Fruit fly (Drosophila melanogaster) whole organism, embryonic: ENCODE measurements around the gene CG42395.

ENCODE experiments used
- Abd-B ChIP-seq: fragments of 200-800 bp; sonication (Bioruptor generic); optimal IDR thresholded peaks from 2 replicates; lab custom pipeline; 2018; ENCODE audit warnings: missing biosample characterization, mild to moderate bottlenecking, missing genetic modification characterization, moderate library complexity
- Blimp-1 ChIP-seq: fragments of 200-800 bp; sonication (Bioruptor generic); optimal IDR thresholded peaks from 3 replicates; lab custom pipeline; 2018; ENCODE audit warnings: missing biosample characterization, missing genetic modification characterization, mild to moderate bottlenecking, moderate library complexity, missing genetic modification reagents
- CG11247 ChIP-seq: fragments of 200-800 bp; sonication (Bioruptor generic); IDR thresholded peaks from 2 replicates; pipeline ENCODE4 v1.3.6; 2022; ENCODE audit warnings: missing biosample characterization, missing genetic modification characterization
- CG12299 ChIP-seq: fragments of 200-800 bp; sonication (Bioruptor generic); optimal IDR thresholded peaks from 2 replicates; lab custom pipeline; 2018; ENCODE audit warnings: missing biosample characterization, mild to moderate bottlenecking, missing genetic modification characterization
- CG12659 ChIP-seq: fragments of 200-800 bp; sonication (Bioruptor generic); optimal IDR thresholded peaks from 3 replicates; lab custom pipeline; 2017; ENCODE audit warnings: mild to moderate bottlenecking, missing biosample characterization, missing genetic modification reagents, missing genetic modification characterization
- CG1647 ChIP-seq: fragments of 200-800 bp; sonication (Bioruptor generic); optimal IDR thresholded peaks from 3 replicates; lab custom pipeline; 2016; ENCODE audit warnings: missing biosample characterization, missing genetic modification characterization
- CG17385 ChIP-seq: fragments of 200-800 bp; sonication (Bioruptor generic); optimal IDR thresholded peaks from 3 replicates; lab custom pipeline; 2018; ENCODE audit warnings: missing biosample characterization, mild to moderate bottlenecking, missing genetic modification characterization
- CG17912 ChIP-seq: fragments of 200-800 bp; sonication (Bioruptor generic); optimal IDR thresholded peaks from 2 replicates; lab custom pipeline; 2018; ENCODE audit warnings: missing biosample characterization, mild to moderate bottlenecking, missing genetic modification characterization
- CG32532 ChIP-seq: fragments of 200-800 bp; sonication (Bioruptor generic); IDR thresholded peaks from 2 replicates; pipeline ENCODE4 v1.3.6; 2022; ENCODE audit warnings: missing biosample characterization, missing genetic modification characterization
- CG32767 ChIP-seq: fragments of 200-800 bp; sonication (Bioruptor generic); IDR thresholded peaks from 2 replicates; pipeline ENCODE4 v1.3.6; 2022; ENCODE audit warnings: missing biosample characterization, missing genetic modification characterization
- CG34376 ChIP-seq: fragments of 200-800 bp; sonication (Bioruptor generic); optimal IDR thresholded peaks from 2 replicates; lab custom pipeline; 2018; ENCODE audit warnings: missing biosample characterization, mild to moderate bottlenecking, missing genetic modification characterization
- CG5180 ChIP-seq: fragments of 200-800 bp; sonication (Bioruptor generic); optimal IDR thresholded peaks from 3 replicates; lab custom pipeline; 2017; ENCODE audit warnings: missing biosample characterization, missing genetic modification characterization, mild to moderate bottlenecking, moderate library complexity, missing genetic modification reagents
- CG6813 ChIP-seq: fragments of 200-800 bp; sonication (Bioruptor generic); optimal IDR thresholded peaks from 2 replicates; lab custom pipeline; 2017; ENCODE audit warnings: missing biosample characterization, missing genetic modification characterization, mild to moderate bottlenecking, moderate library complexity, missing genetic modification reagents
- CG7839 ChIP-seq: fragments of 200-800 bp; sonication (Bioruptor generic); optimal IDR thresholded peaks from 3 replicates; lab custom pipeline; 2018; ENCODE audit warnings: missing biosample characterization, mild to moderate bottlenecking, missing genetic modification characterization, moderate library complexity
- CG8290 ChIP-seq, 3 experiments: fragments of 200-800 bp; sonication (Bioruptor generic); optimal IDR thresholded peaks; 2 replicates each; lab custom pipeline; 2016 to 2019; ENCODE audit warnings: missing biosample characterization in 3 of 3, missing genetic modification characterization in 3 of 3, mild to moderate bottlenecking in 2 of 3, moderate library complexity in 1 of 3
- CG9437 ChIP-seq: fragments of 200-800 bp; sonication (Bioruptor generic); optimal IDR thresholded peaks from 2 replicates; lab custom pipeline; 2018; ENCODE audit warnings: missing biosample characterization, mild to moderate bottlenecking, missing genetic modification characterization
- CG9932 ChIP-seq: fragments of 200-800 bp; sonication (Bioruptor generic); IDR thresholded peaks from 2 replicates; pipeline ENCODE4 v1.3.6; 2022; ENCODE audit warnings: missing biosample characterization, missing genetic modification characterization
- CHES-1-like ChIP-seq: fragments of 200-800 bp; sonication (Bioruptor generic); optimal IDR thresholded peaks from 2 replicates; lab custom pipeline; 2016; ENCODE audit warnings: missing biosample characterization, missing genetic modification characterization
- CoRest ChIP-seq: fragments of 200-800 bp; sonication (Bioruptor generic); optimal IDR thresholded peaks from 3 replicates; lab custom pipeline; 2018; ENCODE audit warnings: missing biosample characterization, mild to moderate bottlenecking, missing genetic modification characterization, moderate library complexity
- Drgx ChIP-seq: fragments of 200-800 bp; sonication (Bioruptor generic); IDR thresholded peaks from 2 replicates; pipeline ENCODE4 v1.3.6; 2022; ENCODE audit warnings: missing biosample characterization, missing genetic modification characterization
- Hr78 ChIP-seq, 2 experiments: fragments of 200-800 bp in 1 of 2; fragments of >200 bp in 1 of 2; sonication (Bioruptor generic) in 1 of 2; optimal IDR thresholded peaks; 2 replicates each; lab custom pipeline; 2017 to 2019; ENCODE audit warnings: missing biosample characterization in 2 of 2, missing genetic modification characterization in 2 of 2, mild to moderate bottlenecking in 1 of 2, moderate library complexity in 1 of 2
- Max ChIP-seq: fragments of 200-800 bp; sonication (Bioruptor generic); optimal IDR thresholded peaks from 2 replicates; lab custom pipeline; 2016; ENCODE audit warnings: missing biosample characterization, mild to moderate bottlenecking, missing genetic modification characterization
- Med ChIP-seq: fragments of 200-800 bp; sonication (Bioruptor generic); peaks from one replicate; lab custom pipeline; 2016; ENCODE audit warnings: missing biosample characterization, missing genetic modification characterization, mild to moderate bottlenecking, inconsistent platforms, moderate library complexity
- Optix ChIP-seq: fragments of 200-800 bp; sonication (Bioruptor generic); IDR thresholded peaks from 3 replicates; pipeline ENCODE4 v1.3.6; 2022; ENCODE audit warnings: missing biosample characterization, missing genetic modification characterization
- Sox102F ChIP-seq: fragments of 200-800 bp; sonication (Bioruptor generic); optimal IDR thresholded peaks from 2 replicates; lab custom pipeline; 2018; ENCODE audit warnings: missing biosample characterization, mild to moderate bottlenecking, missing genetic modification characterization, moderate library complexity
- Taf1 ChIP-seq: fragments of 200-800 bp; sonication (Bioruptor generic); IDR thresholded peaks from 2 replicates; pipeline ENCODE4 v1.3.6; 2022; ENCODE audit warnings: missing biosample characterization, missing genetic modification characterization
- bcd ChIP-seq: fragments of 200-800 bp; sonication (Bioruptor generic); optimal IDR thresholded peaks from 2 replicates; lab custom pipeline; 2017; ENCODE audit warnings: missing biosample characterization, mild to moderate bottlenecking, missing genetic modification characterization
- br ChIP-seq: fragments of >200 bp; optimal IDR thresholded peaks from 2 replicates; lab custom pipeline; 2017
- cg ChIP-seq: fragments of 200-800 bp; sonication (Bioruptor generic); optimal IDR thresholded peaks from 3 replicates; lab custom pipeline; 2019; ENCODE audit warnings: missing biosample characterization, mild to moderate bottlenecking, missing genetic modification characterization, moderate library complexity
- chinmo ChIP-seq: fragments of 200-800 bp; sonication (Bioruptor generic); IDR thresholded peaks from 4 replicates; pipeline ENCODE4 v1.3.6; 2022; ENCODE audit warnings: missing biosample characterization, missing genetic modification characterization; ENCODE audit not compliant: partially characterized antibody
- chm ChIP-seq: fragments of 200-800 bp; sonication (Bioruptor generic); IDR thresholded peaks from 2 replicates; pipeline ENCODE4 v1.3.6; 2022; ENCODE audit warnings: missing biosample characterization, missing genetic modification characterization
- cwo ChIP-seq: fragments of 200-800 bp; sonication (Bioruptor generic); optimal IDR thresholded peaks from 3 replicates; lab custom pipeline; 2017; ENCODE audit warnings: missing biosample characterization, missing genetic modification characterization, mild to moderate bottlenecking, moderate library complexity, missing genetic modification reagents
- dan ChIP-seq: fragments of 200-800 bp; sonication (Bioruptor generic); IDR thresholded peaks from 2 replicates; pipeline ENCODE4 v1.3.6; 2022; ENCODE audit warnings: missing biosample characterization, missing genetic modification characterization
- danr ChIP-seq: fragments of 200-800 bp; sonication (Bioruptor generic); IDR thresholded peaks from 2 replicates; pipeline ENCODE4 v1.3.6; 2022; ENCODE audit warnings: missing biosample characterization, missing genetic modification characterization
- gcm ChIP-seq: fragments of 200-800 bp; sonication (Bioruptor generic); optimal IDR thresholded peaks from 2 replicates; lab custom pipeline; 2019; ENCODE audit warnings: missing biosample characterization, mild to moderate bottlenecking, missing genetic modification characterization, moderate library complexity
- hkb ChIP-seq, 2 experiments: fragments of 200-800 bp in 1 of 2; fragments of >200 bp in 1 of 2; sonication (Bioruptor generic) in 1 of 2; IDR thresholded peaks in 1 of 2; optimal IDR thresholded peaks in 1 of 2; 2 replicates each; pipeline versions ENCODE4 v1.3.6 to Lab custom; 2017 to 2022; ENCODE audit warnings: missing biosample characterization in 1 of 2, missing genetic modification characterization in 1 of 2
- kay ChIP-seq: fragments of 200-800 bp; sonication (Bioruptor generic); optimal IDR thresholded peaks from 2 replicates; lab custom pipeline; 2016; ENCODE audit warnings: missing biosample characterization, missing genetic modification characterization
- ken ChIP-seq: fragments of 200-800 bp; sonication (Bioruptor generic); IDR thresholded peaks from 3 replicates; pipeline ENCODE4 v1.3.6; 2022; ENCODE audit warnings: missing biosample characterization, missing genetic modification characterization
- kni ChIP-seq: fragments of 200-800 bp; sonication (Bioruptor generic); optimal IDR thresholded peaks from 3 replicates; lab custom pipeline; 2017; ENCODE audit warnings: mild to moderate bottlenecking, missing biosample characterization, missing genetic modification reagents, missing genetic modification characterization
- mirr ChIP-seq: fragments of 200-800 bp; sonication (Bioruptor generic); optimal IDR thresholded peaks from 3 replicates; lab custom pipeline; 2018; ENCODE audit warnings: missing biosample characterization, mild to moderate bottlenecking, missing genetic modification characterization
- onecut ChIP-seq: fragments of 200-800 bp; sonication (Bioruptor generic); IDR thresholded peaks from 2 replicates; pipeline ENCODE4 v1.3.6; 2022; ENCODE audit warnings: missing biosample characterization, missing genetic modification characterization
- pzg ChIP-seq: fragments of 200-800 bp; sonication (Bioruptor generic); optimal IDR thresholded peaks from 3 replicates; lab custom pipeline; 2018; ENCODE audit warnings: missing biosample characterization, mild to moderate bottlenecking, missing genetic modification characterization, moderate library complexity
- scrt ChIP-seq: fragments of 200-800 bp; sonication (Bioruptor generic); optimal IDR thresholded peaks from 2 replicates; lab custom pipeline; 2018; ENCODE audit warnings: missing biosample characterization, mild to moderate bottlenecking, missing genetic modification characterization, moderate library complexity
- sd ChIP-seq: fragments of 200-800 bp; sonication (Bioruptor generic); optimal IDR thresholded peaks from 3 replicates; lab custom pipeline; 2018; ENCODE audit warnings: missing biosample characterization, mild to moderate bottlenecking, missing genetic modification characterization, moderate library complexity
- sens ChIP-seq: fragments of 200-800 bp; sonication (Bioruptor generic); peaks from one replicate; lab custom pipeline; 2016; ENCODE audit warnings: missing biosample characterization, missing genetic modification characterization
- unc-4 ChIP-seq: fragments of 200-800 bp; sonication (Bioruptor generic); IDR thresholded peaks from 2 replicates; pipeline ENCODE4 v1.3.6; 2022; ENCODE audit warnings: missing biosample characterization, missing genetic modification characterization; ENCODE audit not compliant: partially characterized antibody

CG42395 gene

dm6 chrX:9582659-9583317 lies 6.7 kb upstream of the CG42395 start (continued):
- TF ChIP-seq gcm (GFP tag; lab: Kevin White, UChicago) (no peak), bcd (GFP tag; lab: Kevin White, UChicago) (peak; percentile 6), CG9932 (GFP tag; lab: Robert Waterston, UW) (no peak), CHES-1-like (GFP tag; lab: Kevin White, UChicago) (no peak), ken (GFP tag; lab: Robert Waterston, UW) (no peak), chm (GFP tag; lab: Robert Waterston, UW) (no peak), CG17912 (GFP tag; lab: Kevin White, UChicago) (no peak), CG7839 (tag; lab: Kevin White, UChicago) (peak; percentile 52), Sox102F (GFP tag; lab: Kevin White, UChicago) (no peak), hkb (optimal IDR thresholded peaks at IDR 0.05; lab: Kevin White, UChicago) (no peak), hkb (GFP tag; IDR thresholded peaks at IDR 0.05; lab: Robert Waterston, UW) (no peak), scrt (GFP tag; lab: Kevin White, UChicago) (peak; percentile 24), CG32532 (GFP tag; lab: Robert Waterston, UW) (peak; percentile 5; the same call in 1 of the 2 replicates), Drgx (GFP tag; lab: Robert Waterston, UW) (peak; percentile 51; the same call in 1 of the 2 replicates), CG12299 (tag; lab: Kevin White, UChicago) (no peak), CG9437 (no peak), danr (GFP tag; lab: Robert Waterston, UW) (no peak), CG11247 (GFP tag; lab: Robert Waterston, UW) (no peak), mirr (GFP tag; lab: Kevin White, UChicago) (peak; percentile 9), Taf1 (GFP tag; lab: Robert Waterston, UW) (0 out of 2 replicates have a peak, but pooled peaks have one; percentile 13), Optix (GFP tag; lab: Robert Waterston, UW) (no peak), Abd-B (GFP tag; lab: Kevin White, UChicago) (no peak), CG5180 (GFP tag; lab: Kevin White, UChicago) (no peak), CoRest (peak; percentile 48), CG17385 (GFP tag; lab: Kevin White, UChicago) (no peak)

- TF ChIP-seq onecut (GFP tag; lab: Robert Waterston, UW): peak; percentile 98
- peak; percentile 5 for TF ChIP-seq CG6813 (GFP tag; lab: Kevin White, UChicago)
- peak; percentile 54 for TF ChIP-seq sens (GFP tag; lab: Kevin White, UChicago)
- no peak for TF ChIP-seq Max
- TF ChIP-seq chinmo: peak; percentile 79; the same call in 1 of the 4 replicates
- TF ChIP-seq sd (tag; lab: Kevin White, UChicago): peak; percentile 52
- no peak for TF ChIP-seq CG1647 (GFP tag; lab: Kevin White, UChicago)
- peak; percentile 78 for TF ChIP-seq CG32767 (GFP tag; lab: Robert Waterston, UW)
- 0 out of 2 replicates have a peak, but pooled peaks have one; percentile 19 for TF ChIP-seq CG32532 (GFP tag; lab: Robert Waterston, UW)
- peak; percentile 58 for TF ChIP-seq kni (GFP tag; lab: Kevin White, UChicago)
- TF ChIP-seq cwo (GFP tag; lab: Kevin White, UChicago): peak; percentile 18
- TF ChIP-seq dan (GFP tag; lab: Robert Waterston, UW): no peak
- no peak for TF ChIP-seq CG12659 (GFP tag; lab: Kevin White, UChicago)
- TF ChIP-seq CG34376 (GFP tag; lab: Kevin White, UChicago): peak; percentile 27
- peak; percentile 7 for TF ChIP-seq pzg (GFP tag; lab: Kevin White, UChicago)
- TF ChIP-seq cg: peak; percentile 95
- TF ChIP-seq Blimp-1 (GFP tag; lab: Kevin White, UChicago): peak; percentile 57
- TF ChIP-seq CG8290 (GFP tag; optimal IDR thresholded peaks at IDR 0.05; lab: Kevin White, UChicago): no peak
- peak in 1 of 2 experiments; percentile 11 for TF ChIP-seq CG8290 (tag; optimal IDR thresholded peaks at IDR 0.05; lab: Kevin White, UChicago)
- TF ChIP-seq br (lab: Kevin White, UChicago): no peak
- peak; percentile 37 for TF ChIP-seq mirr (GFP tag; lab: Kevin White, UChicago)
- TF ChIP-seq kay (GFP tag; lab: Kevin White, UChicago): peak; percentile 15
- TF ChIP-seq Hr78 (GFP tag; optimal IDR thresholded peaks at IDR 0.05; lab: Kevin White, UChicago): peak in 1 of 2 experiments; percentile 39
- TF ChIP-seq Med (GFP tag; lab: Kevin White, UChicago): peak; percentile 71
- TF ChIP-seq unc-4: peak; percentile 39; the same call in 1 of the 2 replicates
- TF ChIP-seq CG11247 (GFP tag; lab: Robert Waterston, UW): no peak
Observed at dm6 chrX:9581869-9582268, 5.8 kb upstream of the CG42395 start.
